Worm (Caenorhabditis elegans): ENCODE data around the gene Y105C5A.10.

DNA sequence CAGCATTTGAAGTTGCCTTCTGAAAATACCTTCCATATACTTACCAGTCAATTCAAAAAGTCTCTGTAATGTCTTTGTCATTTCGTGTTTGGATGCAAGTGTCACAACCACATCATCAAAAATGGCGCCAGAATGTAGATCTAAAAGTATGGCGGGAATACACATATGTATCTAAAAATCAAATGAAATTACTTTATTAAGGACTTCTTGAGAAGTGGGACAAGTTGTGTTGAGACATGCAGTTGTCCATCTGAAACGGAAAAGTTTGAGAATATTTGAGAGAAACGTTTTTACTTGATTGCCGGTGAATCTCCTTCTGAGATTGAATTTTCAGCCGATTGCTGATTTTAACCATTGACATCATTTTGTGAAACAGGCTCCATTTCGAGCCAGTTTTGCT is 43.6 kb upstream of the Y105C5A.10 start:
- TF ChIP-seq nhr-77 (tag; optimal IDR thresholded peaks at IDR 0.05) (no peak), ztf-4 (tag; optimal IDR thresholded peaks at IDR 0.05) (no peak)

Measured in whole organism, L1 larva.